Worm (Caenorhabditis elegans): ENCODE results near the gene Y81B9A.4.

The Y81B9A.4 gene

DNA sequence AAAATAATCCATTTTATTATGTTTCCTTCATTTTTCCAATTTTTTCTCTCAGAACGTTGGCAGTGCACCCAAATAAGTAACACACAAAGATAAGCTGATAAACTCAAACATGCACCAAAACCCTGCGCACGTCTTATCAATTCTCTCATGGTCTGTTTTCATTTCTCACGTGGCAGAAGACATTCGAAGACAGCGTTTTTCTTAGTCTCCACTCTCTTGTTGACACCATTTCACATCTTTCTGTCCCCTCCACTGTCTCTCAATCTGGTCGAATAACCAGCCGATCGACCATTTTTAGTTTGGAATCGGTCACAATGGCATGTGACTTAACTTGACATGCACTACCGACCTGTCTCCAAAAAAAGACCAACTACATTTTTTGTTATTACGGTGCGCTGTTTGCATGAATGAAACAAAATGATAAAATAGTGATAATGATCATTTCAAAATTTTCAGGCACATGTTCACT, 33.2 kb upstream of the Y81B9A.4 start, which contains the start of gene C35B8.3:
Gene C35B8.3 (plus strand): TSS at position 51 of the 469 bp plus-strand sequence.
- peak; percentile 31 for TF ChIP-seq pha-4 (tag; optimal IDR thresholded peaks at IDR 0.05)
- no peak for TF ChIP-seq unc-39 (tag; optimal IDR thresholded peaks at IDR 0.05)
- peak; percentile 76 for TF ChIP-seq jun-1 (tag; optimal IDR thresholded peaks at IDR 0.05)
- peak; percentile 86 for TF ChIP-seq elt-2 (tag; optimal IDR thresholded peaks at IDR 0.05)
- peak; percentile 54 for TF ChIP-seq pqm-1 (tag; optimal IDR thresholded peaks at IDR 0.05)
- no peak for TF ChIP-seq snpc-4 (tag; optimal IDR thresholded peaks at IDR 0.05)
- peak; percentile 46 for TF ChIP-seq mdl-1 (tag; optimal IDR thresholded peaks at IDR 0.05)
- peak; percentile 52 for TF ChIP-seq nhr-25 (tag; optimal IDR thresholded peaks at IDR 0.05)
- TF ChIP-seq ztf-4 (tag; optimal IDR thresholded peaks at IDR 0.05): no peak
- TF ChIP-seq lsy-12 (tag; optimal IDR thresholded peaks at IDR 0.05): peak; percentile 7
- peak; percentile 69 for TF ChIP-seq nhr-43 (tag; optimal IDR thresholded peaks at IDR 0.05; ENCODE audit: poor library complexity, severe bottlenecking)
- peak; percentile 18 for TF ChIP-seq ceh-28 (tag; optimal IDR thresholded peaks at IDR 0.05)
- TF ChIP-seq nhr-23 (tag; optimal IDR thresholded peaks at IDR 0.05): peak; percentile 80

DNA sequence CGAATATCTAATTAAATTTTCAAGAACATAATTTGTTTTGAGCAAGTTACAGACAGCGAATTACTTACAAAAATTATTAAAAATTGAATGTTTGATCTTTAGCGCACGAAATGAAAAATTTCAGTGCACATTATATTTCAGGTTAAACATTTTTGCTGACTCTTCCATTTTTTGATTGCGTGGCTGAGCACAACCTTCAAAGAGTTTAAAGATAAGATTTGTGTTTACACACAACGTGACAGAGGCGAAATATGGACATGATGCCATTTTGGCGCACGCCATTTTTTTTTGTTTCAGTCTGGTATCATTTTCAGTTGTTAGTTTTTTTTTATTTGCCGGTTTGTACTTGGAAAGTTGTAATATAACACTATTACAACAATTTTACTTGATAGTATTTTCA, 32.0 kb upstream of the Y81B9A.4 start:
- TF ChIP-seq pha-4 (tag; optimal IDR thresholded peaks at IDR 0.05) (peak; percentile 23), jun-1 (tag; optimal IDR thresholded peaks at IDR 0.05) (no peak), fos-1 (tag; optimal IDR thresholded peaks at IDR 0.05) (no peak), egl-27 (tag; optimal IDR thresholded peaks at IDR 0.05) (no peak), nhr-12 (tag; optimal IDR thresholded peaks at IDR 0.05) (no peak), ztf-4 (tag; optimal IDR thresholded peaks at IDR 0.05) (no peak), elt-2 (tag; optimal IDR thresholded peaks at IDR 0.05) (peak; percentile 79), lin-39 (tag; optimal IDR thresholded peaks at IDR 0.05) (no peak), ZK546.5 (tag; optimal IDR thresholded peaks at IDR 0.05) (no peak), unc-39 (tag; optimal IDR thresholded peaks at IDR 0.05) (no peak), nhr-67 (tag; optimal IDR thresholded peaks at IDR 0.05) (no peak), ama-1 (optimal IDR thresholded peaks at IDR 0.05) (no peak), daf-12 (tag; optimal IDR thresholded peaks at IDR 0.05) (no peak), ceh-28 (tag; optimal IDR thresholded peaks at IDR 0.05) (no peak), nhr-25 (tag; optimal IDR thresholded peaks at IDR 0.05) (no peak), nfya-1 (tag; optimal IDR thresholded peaks at IDR 0.05; ENCODE audit: insufficient read depth) (no peak), hmg-11 (tag; optimal IDR thresholded peaks at IDR 0.05) (no peak), nhr-11 (tag; optimal IDR thresholded peaks at IDR 0.05) (no peak), R02D3.7 (tag; optimal IDR thresholded peaks at IDR 0.05) (no peak), pqm-1 (tag; optimal IDR thresholded peaks at IDR 0.05) (peak; percentile 61), lin-15B (tag; optimal IDR thresholded peaks at IDR 0.05) (no peak), fkh-10 (GFP tag; optimal IDR thresholded peaks at IDR 0.05) (no peak)

DNA sequence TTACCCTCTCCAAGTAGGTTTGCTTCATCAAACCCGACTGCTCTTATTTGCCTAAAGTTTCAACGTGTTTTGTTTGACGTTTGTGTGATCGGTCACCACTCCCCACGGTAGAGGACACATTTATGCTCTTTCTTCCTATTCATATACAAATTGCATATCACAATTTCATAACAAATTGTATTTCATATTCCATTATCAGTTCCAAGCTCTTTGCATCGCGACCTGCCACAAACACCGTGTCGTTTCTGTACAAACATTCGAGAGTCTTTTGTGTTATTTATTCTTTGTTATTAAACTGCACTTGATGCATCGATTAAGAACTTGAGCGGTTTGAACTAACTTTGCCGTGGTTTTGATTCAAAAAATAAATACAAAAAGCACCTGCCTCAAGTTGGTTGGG, 29.4 kb upstream of the Y81B9A.4 start:
- TF ChIP-seq elt-2 (tag; optimal IDR thresholded peaks at IDR 0.05) (peak; percentile 71), daf-12 (tag; optimal IDR thresholded peaks at IDR 0.05) (no peak), pqm-1 (tag; optimal IDR thresholded peaks at IDR 0.05) (peak; percentile 59), nhr-43 (tag; optimal IDR thresholded peaks at IDR 0.05; ENCODE audit: poor library complexity, severe bottlenecking) (no peak), pha-4 (tag; optimal IDR thresholded peaks at IDR 0.05) (peak; percentile 47)

DNA sequence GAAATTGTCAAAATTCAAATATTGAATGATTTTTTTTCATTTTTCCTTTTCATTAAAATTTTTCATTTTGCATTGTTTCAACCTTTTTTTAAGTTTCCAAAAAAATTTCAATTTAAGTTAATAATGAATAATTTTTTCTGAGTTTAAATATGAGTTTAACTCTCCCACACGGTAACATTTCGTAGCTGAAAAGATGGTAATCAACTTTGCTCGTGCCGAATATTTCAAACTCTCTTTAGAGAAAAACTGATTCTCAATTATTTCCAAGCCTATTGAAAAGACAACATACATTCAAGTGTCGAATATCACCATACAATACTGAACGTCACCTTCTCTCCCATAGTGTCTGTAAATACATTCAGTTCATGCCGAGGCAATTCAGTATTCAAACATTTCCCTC, 28.2 kb upstream of the Y81B9A.4 start:
- TF ChIP-seq elt-1 (tag; optimal IDR thresholded peaks at IDR 0.05): no peak
- no peak for TF ChIP-seq aly-2 (tag; optimal IDR thresholded peaks at IDR 0.05)
- TF ChIP-seq R02D3.7 (tag; optimal IDR thresholded peaks at IDR 0.05): no peak
- no peak for TF ChIP-seq nhr-12 (tag; optimal IDR thresholded peaks at IDR 0.05)
- TF ChIP-seq pqm-1 (tag; optimal IDR thresholded peaks at IDR 0.05): no peak
- no peak for TF ChIP-seq ztf-11 (tag; optimal IDR thresholded peaks at IDR 0.05)
- no peak for TF ChIP-seq lin-39 (tag; optimal IDR thresholded peaks at IDR 0.05)
- TF ChIP-seq hmg-11 (tag; optimal IDR thresholded peaks at IDR 0.05): no peak
- TF ChIP-seq pha-4 (tag; optimal IDR thresholded peaks at IDR 0.05): no peak
- TF ChIP-seq ceh-82 (tag; optimal IDR thresholded peaks at IDR 0.05): no peak
- no peak for TF ChIP-seq nhr-28 (tag; optimal IDR thresholded peaks at IDR 0.05)

DNA sequence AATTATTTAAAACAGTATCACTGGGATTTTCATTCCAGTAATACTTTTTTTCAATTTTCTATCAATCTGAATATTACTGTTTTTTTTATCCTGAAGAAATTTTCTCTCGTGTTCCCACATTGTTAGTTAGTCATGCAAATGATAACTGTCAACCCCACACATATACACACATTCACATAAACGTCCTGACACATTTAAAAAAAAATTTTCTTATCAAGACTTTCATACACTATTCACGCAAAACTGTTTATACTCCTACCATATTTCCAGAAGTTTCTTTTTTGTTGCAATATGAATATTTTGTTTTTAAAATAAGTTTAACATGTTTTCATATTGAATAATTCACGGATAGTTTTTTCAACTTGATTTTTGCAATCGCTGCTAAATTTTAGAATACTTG, 27.8 kb upstream of the Y81B9A.4 start:
- TF ChIP-seq elt-2 (tag; optimal IDR thresholded peaks at IDR 0.05) (peak; percentile 48), ceh-9 (tag; optimal IDR thresholded peaks at IDR 0.05) (no peak), pha-4 (tag; optimal IDR thresholded peaks at IDR 0.05) (peak; percentile 28)
